Worm (Caenorhabditis elegans) whole organism, late embryonic: ENCODE data around the gene srx-118.

Experiments
- C08G9.2 ChIP-seq: sonication (generic microtip); optimal IDR thresholded peaks from 2 replicates; lab custom pipeline; 2016; ENCODE audit warnings: mild to moderate bottlenecking, missing genetic modification characterization, moderate library complexity, missing compliant biosample characterization
- F13H6.1 ChIP-seq: sonication (generic microtip); optimal IDR thresholded peaks from 2 replicates; lab custom pipeline; 2016; ENCODE audit warnings: missing genetic modification characterization, missing compliant biosample characterization
- K02D7.2 ChIP-seq: sonication (generic microtip); optimal IDR thresholded peaks from 2 replicates; lab custom pipeline; 2017; ENCODE audit warnings: mild to moderate bottlenecking, missing genetic modification characterization, missing compliant biosample characterization
- T23F11.4 ChIP-seq: fragments of 200-800 bp; sonication (Bioruptor generic); optimal IDR thresholded peaks from 2 replicates; lab custom pipeline; 2018; ENCODE audit warnings: mild to moderate bottlenecking, missing genetic modification characterization, missing compliant biosample characterization
- ahr-1 ChIP-seq: sonication (generic microtip); optimal IDR thresholded peaks from 2 replicates; lab custom pipeline; 2016; ENCODE audit warnings: missing genetic modification characterization, missing compliant biosample characterization
- ceh-18 ChIP-seq: sonication (generic microtip); optimal IDR thresholded peaks from 2 replicates; lab custom pipeline; 2016; ENCODE audit warnings: missing genetic modification characterization, missing compliant biosample characterization
- ceh-19 ChIP-seq: fragments of 200-800 bp; sonication (Bioruptor generic); optimal IDR thresholded peaks from 2 replicates; lab custom pipeline; 2018; ENCODE audit warnings: mild to moderate bottlenecking, missing genetic modification characterization, missing compliant biosample characterization
- ceh-2 ChIP-seq: sonication (generic microtip); optimal IDR thresholded peaks from 2 replicates; lab custom pipeline; 2016; ENCODE audit warnings: missing genotype, missing genetic modification characterization, missing compliant biosample characterization
- ceh-30 ChIP-seq: fragments of 150-350 bp; optimal IDR thresholded peaks from 2 replicates; lab custom pipeline; 2014; ENCODE audit warnings: missing biosample characterization, missing genetic modification characterization
- ceh-34 ChIP-seq: sonication (generic microtip); optimal IDR thresholded peaks from 2 replicates; lab custom pipeline; 2016; ENCODE audit warnings: mild to moderate bottlenecking, missing genetic modification characterization, missing compliant biosample characterization
- ceh-6 ChIP-seq: fragments of 200-800 bp; sonication (Bioruptor generic); optimal IDR thresholded peaks from 2 replicates; lab custom pipeline; 2018; ENCODE audit warnings: mild to moderate bottlenecking, missing genetic modification characterization, missing compliant biosample characterization
- ceh-9 ChIP-seq: sonication (generic microtip); optimal IDR thresholded peaks from 2 replicates; lab custom pipeline; 2016; ENCODE audit warnings: mild to moderate bottlenecking, missing genetic modification characterization, inconsistent platforms, missing compliant biosample characterization
- dve-1 ChIP-seq: sonication (generic microtip); optimal IDR thresholded peaks from 2 replicates; lab custom pipeline; 2017; ENCODE audit warnings: antibody characterized with exemption, mild to moderate bottlenecking, missing genetic modification characterization, missing compliant biosample characterization
- elt-4 ChIP-seq: sonication (generic microtip); optimal IDR thresholded peaks from 2 replicates; lab custom pipeline; 2016; ENCODE audit warnings: missing genetic modification characterization, missing compliant biosample characterization
- fax-1 ChIP-seq: sonication (generic microtip); optimal IDR thresholded peaks from 2 replicates; lab custom pipeline; 2016; ENCODE audit warnings: missing genotype, missing genetic modification characterization, missing compliant biosample characterization
- fkh-10 ChIP-seq: fragments of 150-350 bp; optimal IDR thresholded peaks from 2 replicates; lab custom pipeline; 2014; ENCODE audit warnings: missing biosample characterization, missing genetic modification reagents, missing genetic modification characterization
- fkh-6 ChIP-seq: sonication (generic microtip); optimal IDR thresholded peaks from 2 replicates; lab custom pipeline; 2016; ENCODE audit warnings: missing genetic modification characterization, missing compliant biosample characterization
- gmeb-2 ChIP-seq: sonication (generic microtip); optimal IDR thresholded peaks from 2 replicates; lab custom pipeline; 2016; ENCODE audit warnings: missing genetic modification characterization, inconsistent platforms, missing compliant biosample characterization
- hlh-30 ChIP-seq: sonication (generic microtip); optimal IDR thresholded peaks from 2 replicates; lab custom pipeline; 2017; ENCODE audit warnings: antibody characterized with exemption, missing genetic modification characterization, missing compliant biosample characterization; ENCODE audit not compliant: insufficient read depth
- hlh-8 ChIP-seq: sonication (generic microtip); optimal IDR thresholded peaks from 2 replicates; lab custom pipeline; 2016; ENCODE audit warnings: missing genotype, missing genetic modification characterization, missing compliant biosample characterization
- lim-6 ChIP-seq: sonication (generic microtip); optimal IDR thresholded peaks from 2 replicates; lab custom pipeline; 2016; ENCODE audit warnings: missing genetic modification characterization, missing compliant biosample characterization
- lin-11 ChIP-seq: fragments of 200-800 bp; sonication (Bioruptor generic); optimal IDR thresholded peaks from 2 replicates; lab custom pipeline; 2018; ENCODE audit warnings: mild to moderate bottlenecking, missing genetic modification characterization, missing compliant biosample characterization
- mec-3 ChIP-seq: sonication (generic microtip); optimal IDR thresholded peaks from 2 replicates; lab custom pipeline; 2016; ENCODE audit warnings: borderline replicate concordance, missing genetic modification characterization, missing compliant biosample characterization
- nhr-11 ChIP-seq: fragments of 150-350 bp; optimal IDR thresholded peaks from 2 replicates; lab custom pipeline; 2014; ENCODE audit warnings: missing biosample characterization, missing genetic modification characterization
- npax-4 ChIP-seq: sonication (generic microtip); optimal IDR thresholded peaks from 2 replicates; lab custom pipeline; 2016; ENCODE audit warnings: missing genetic modification characterization, missing compliant biosample characterization
- pha-4 ChIP-seq: fragments of 150-350 bp; optimal IDR thresholded peaks from 2 replicates; lab custom pipeline; 2018; ENCODE audit warnings: missing biosample characterization, missing genetic modification reagents, missing genetic modification characterization
- pqm-1 ChIP-seq: sonication (generic microtip); optimal IDR thresholded peaks from 2 replicates; lab custom pipeline; 2016; ENCODE audit warnings: missing genetic modification characterization, missing compliant biosample characterization
- rnt-1 ChIP-seq: sonication (generic microtip); optimal IDR thresholded peaks from 2 replicates; lab custom pipeline; 2016; ENCODE audit warnings: missing genetic modification characterization, missing compliant biosample characterization
- sdc-2 ChIP-seq: sonication (generic microtip); optimal IDR thresholded peaks from 2 replicates; lab custom pipeline; 2016; ENCODE audit warnings: missing genotype, missing genetic modification characterization, missing compliant biosample characterization
- sox-2 ChIP-seq: fragments of 200-800 bp; sonication (Bioruptor generic); IDR thresholded peaks from 2 replicates; pipeline ENCODE4 v1.3.6; 2022; ENCODE audit warnings: missing genetic modification reagents, missing genetic modification characterization, missing compliant biosample characterization
- tbx-7 ChIP-seq: sonication (generic microtip); optimal IDR thresholded peaks from 2 replicates; lab custom pipeline; 2016; ENCODE audit warnings: missing genotype, missing genetic modification characterization, missing compliant biosample characterization
- ttx-3 ChIP-seq: sonication (generic microtip); optimal IDR thresholded peaks from 2 replicates; lab custom pipeline; 2016; ENCODE audit warnings: missing genetic modification reagents, missing genetic modification characterization, missing compliant biosample characterization
- unc-42 ChIP-seq: sonication (generic microtip); optimal IDR thresholded peaks from 2 replicates; lab custom pipeline; 2016; ENCODE audit warnings: missing genotype, missing genetic modification characterization, missing compliant biosample characterization
- unc-86 ChIP-seq: sonication (generic microtip); optimal IDR thresholded peaks from 2 replicates; lab custom pipeline; 2016; ENCODE audit warnings: missing genetic modification characterization, missing compliant biosample characterization
- zip-5 ChIP-seq: sonication (generic microtip); optimal IDR thresholded peaks from 2 replicates; lab custom pipeline; 2016; ENCODE audit warnings: missing genetic modification characterization, missing compliant biosample characterization
- ztf-16 ChIP-seq: sonication (generic microtip); optimal IDR thresholded peaks from 2 replicates; lab custom pipeline; 2017; ENCODE audit warnings: missing genetic modification characterization, missing compliant biosample characterization

The srx-118 gene

ce11 chrII:12560210-12560609 lies 34.6 kb downstream of the srx-118 start, which contains the start of gene F49C5.12:
Gene F49C5.12 (minus strand): TSS chrII:12560310.
- no peak for TF ChIP-seq gmeb-2 (tag; lab: Kevin White, UChicago)
- no peak for TF ChIP-seq ceh-6 (GFP tag; lab: Kevin White, UChicago)
- no peak for TF ChIP-seq ceh-9 (tag; lab: Kevin White, UChicago)
- no peak for TF ChIP-seq npax-4 (tag; lab: Kevin White, UChicago)
- TF ChIP-seq T23F11.4 = no peak
- TF ChIP-seq ceh-34 = no peak
- TF ChIP-seq unc-42 = no peak
- no peak for TF ChIP-seq pqm-1
- no peak for TF ChIP-seq unc-86
- TF ChIP-seq, all 69 proteins: peak for 0

ce11 chrII:12565851-12566250 lies 40.2 kb downstream of the srx-118 start, which contains the start of gene F49C5.7:
Gene F49C5.7 (plus strand): TSS chrII:12566151.
- no peak for TF ChIP-seq K02D7.2 (tag; lab: Kevin White, UChicago)
- TF ChIP-seq ceh-2 (tag; lab: Kevin White, UChicago) = no peak
- no peak for TF ChIP-seq lin-11 (tag; lab: Kevin White, UChicago)
- TF ChIP-seq lim-6 (tag; lab: Kevin White, UChicago) = no peak
- TF ChIP-seq fax-1 (tag; lab: Kevin White, UChicago) = no peak
- TF ChIP-seq rnt-1 (tag; lab: Kevin White, UChicago) = no peak

- TF ChIP-seq dve-1 (tag; lab: Kevin White, UChicago) (no peak), mec-3 (no peak), tbx-7 (no peak), lin-11 (tag; lab: Kevin White, UChicago) (no peak), unc-86 (no peak), ceh-30 (no peak), fax-1 (tag; lab: Kevin White, UChicago) (no peak), ztf-16 (no peak)
Measured at ce11 chrII:12570523-12570922, 44.9 kb downstream of the srx-118 start, which contains the start of gene Y38E10A.1. Gene Y38E10A.1 (minus strand): TSS chrII:12570623.

ce11 chrII:12572760-12573159 lies 47.1 kb downstream of the srx-118 start, which contains the start of gene Y38E10A.35:
Gene Y38E10A.35 (minus strand): TSS chrII:12572860.
- TF ChIP-seq sox-2 (GFP tag; lab: Robert Waterston, UW) (no peak), C08G9.2 (no peak)

- no peak for TF ChIP-seq hlh-8 (tag; lab: Kevin White, UChicago)
- TF ChIP-seq pha-4 (tag; lab: Kevin White, UChicago) = no peak
- no peak for TF ChIP-seq F13H6.1
- no peak for TF ChIP-seq ttx-3
- no peak for TF ChIP-seq fkh-6 (tag; lab: Kevin White, UChicago)
- TF ChIP-seq ahr-1 = no peak
- no peak for TF ChIP-seq sdc-2
- TF ChIP-seq fkh-10 (GFP tag; lab: Kevin White, UChicago) = no peak
- no peak for TF ChIP-seq unc-42
- TF ChIP-seq ceh-19 (GFP tag; lab: Kevin White, UChicago) = no peak
- no peak for TF ChIP-seq rnt-1 (tag; lab: Kevin White, UChicago)
- no peak for TF ChIP-seq elt-4
- TF ChIP-seq hlh-30 = no peak
- no peak for TF ChIP-seq zip-5 (tag; lab: Kevin White, UChicago)
- no peak for TF ChIP-seq nhr-11
- TF ChIP-seq, all 69 proteins: peak for 0
Measured at ce11 chrII:12573541-12573940, 47.9 kb downstream of the srx-118 start, which contains the start of gene Y38E10A.2. Gene Y38E10A.2 (minus strand): TSS chrII:12573641.

- no peak for TF ChIP-seq ceh-18
Measured at ce11 chrII:12574668-12575067, 49.0 kb downstream of the srx-118 start, which contains the start of gene Y38E10A.3. Gene Y38E10A.3 (minus strand): TSS chrII:12574768.
